ENCODE assay signal across 1 fruit fly cellular context in the genomic region with DNA sequence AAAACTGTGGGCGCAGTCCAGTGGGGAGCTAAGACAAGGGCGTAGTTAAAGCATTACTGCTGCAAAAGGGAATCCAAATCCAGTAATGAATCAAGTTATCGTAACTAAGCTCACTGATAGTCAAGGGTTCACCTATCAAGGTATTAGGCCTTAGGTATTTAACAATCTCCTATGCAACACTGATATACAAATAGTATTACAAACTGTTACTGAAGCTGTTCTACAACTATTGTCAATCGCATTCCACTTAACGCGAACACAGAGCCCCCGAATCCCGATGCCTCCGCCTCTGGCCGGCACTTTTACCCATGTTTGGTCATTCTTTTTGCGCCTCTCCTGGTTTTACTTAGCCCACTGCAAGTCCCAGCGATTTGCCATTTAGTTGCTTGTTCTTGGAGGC.
A peak's percentile ranks its signal among the peaks of the same experiment; 100 is the strongest.
TF ChIP-seq lines count a peak whose summit lies in the region.

No protein-coding gene starts in this region.

TF ChIP-seq in whole organism, prepupa, 60 proteins besides CTCF, POLR2A, EP300 and RAD21 (continued from another document):
- no peak for TF ChIP-seq Hr4 (GFP tag; optimal IDR thresholded peaks at IDR 0.05; lab: Kevin White, UChicago)
- TF ChIP-seq ss (GFP tag; optimal IDR thresholded peaks at IDR 0.05; lab: Kevin White, UChicago): peak; percentile 30 to 52
- TF ChIP-seq CG8119 (GFP tag; IDR thresholded peaks at IDR 0.05; lab: Robert Waterston, UW): no peak
- peak; percentile 1 for TF ChIP-seq CG11762 (GFP tag; optimal IDR thresholded peaks at IDR 0.05; lab: Kevin White, UChicago; ENCODE audit: insufficient read depth)
- no peak for TF ChIP-seq Eip93F (GFP tag; optimal IDR thresholded peaks at IDR 0.05; lab: Kevin White, UChicago)
- no peak for TF ChIP-seq Lpt (GFP tag; optimal IDR thresholded peaks at IDR 0.05; lab: Kevin White, UChicago)
- TF ChIP-seq Blimp-1 (GFP tag; optimal IDR thresholded peaks at IDR 0.05; lab: Kevin White, UChicago): no peak
- no peak for TF ChIP-seq OdsH (GFP tag; optimal IDR thresholded peaks at IDR 0.05; lab: Kevin White, UChicago)
- peak; percentile 41 for TF ChIP-seq acj6 (GFP tag; optimal IDR thresholded peaks at IDR 0.05; lab: Kevin White, UChicago)
- peak; percentile 18 for TF ChIP-seq CG31627 (GFP tag; optimal IDR thresholded peaks at IDR 0.05; lab: Kevin White, UChicago)
- peak; percentile 16 for TF ChIP-seq topi (GFP tag; optimal IDR thresholded peaks at IDR 0.05; lab: Kevin White, UChicago)
- TF ChIP-seq Eip75B (GFP tag; optimal IDR thresholded peaks at IDR 0.05; lab: Kevin White, UChicago): peak; percentile 29
- TF ChIP-seq pdm3 (GFP tag; optimal IDR thresholded peaks at IDR 0.05; lab: Kevin White, UChicago): no peak
- TF ChIP-seq fkh (GFP tag; optimal IDR thresholded peaks at IDR 0.05; lab: Kevin White, UChicago): no peak
- no peak for TF ChIP-seq Met (GFP tag; optimal IDR thresholded peaks at IDR 0.05; lab: Kevin White, UChicago)
- peak; percentile 11 for TF ChIP-seq Hr39 (GFP tag; optimal IDR thresholded peaks at IDR 0.05; lab: Kevin White, UChicago)
- TF ChIP-seq CG1621 (tag; optimal IDR thresholded peaks at IDR 0.05; lab: Kevin White, UChicago): peak; percentile 51
- no peak for TF ChIP-seq CG8632 (GFP tag; optimal IDR thresholded peaks at IDR 0.05; lab: Kevin White, UChicago)
- peak; percentile 4 for TF ChIP-seq esn (GFP tag; optimal IDR thresholded peaks at IDR 0.05; lab: Kevin White, UChicago)
- no peak for TF ChIP-seq fd85E (GFP tag; optimal IDR thresholded peaks at IDR 0.05; lab: Kevin White, UChicago)
- peak; percentile 37; the same call in 1 of the 3 replicates for TF ChIP-seq CG6163 (GFP tag; IDR thresholded peaks at IDR 0.05; lab: Robert Waterston, UW)
- peak; percentile 48 for TF ChIP-seq CG10631 (GFP tag; optimal IDR thresholded peaks at IDR 0.05; lab: Kevin White, UChicago)
- no peak for TF ChIP-seq CG4318 (GFP tag; optimal IDR thresholded peaks at IDR 0.05; lab: Kevin White, UChicago)
- no peak for TF ChIP-seq CG11902 (GFP tag; optimal IDR thresholded peaks at IDR 0.05; lab: Kevin White, UChicago)
- TF ChIP-seq CG3919 (GFP tag; optimal IDR thresholded peaks at IDR 0.05; lab: Kevin White, UChicago): peak; percentile 23
- TF ChIP-seq Hr38 (GFP tag; optimal IDR thresholded peaks at IDR 0.05; lab: Kevin White, UChicago): no peak
- TF ChIP-seq Sox102F (GFP tag; optimal IDR thresholded peaks at IDR 0.05; lab: Kevin White, UChicago): no peak
- TF ChIP-seq eg (GFP tag; IDR thresholded peaks at IDR 0.05; lab: Robert Waterston, UW): no peak
- peak; percentile 18 for TF ChIP-seq lz (GFP tag; optimal IDR thresholded peaks at IDR 0.05; lab: Kevin White, UChicago)
- peak; percentile 80 for TF ChIP-seq Eip78C (GFP tag; lab: Kevin White, UChicago)
- TF ChIP-seq Smox (GFP tag; optimal IDR thresholded peaks at IDR 0.05; lab: Kevin White, UChicago): peak; percentile 25
- no peak for TF ChIP-seq vri (GFP tag; optimal IDR thresholded peaks at IDR 0.05; lab: Kevin White, UChicago)
- TF ChIP-seq CG8319 (GFP tag; optimal IDR thresholded peaks at IDR 0.05; lab: Kevin White, UChicago): no peak
